Worm (Caenorhabditis elegans) whole organism, L2 larva: Measurements from ENCODE around the gene F10D2.8.

Source experiments
- R02D3.7 ChIP-seq: fragments of 150-350 bp; optimal IDR thresholded peaks from 2 replicates; lab custom pipeline; 2014; ENCODE audit warnings: missing biosample characterization, missing genetic modification characterization
- alr-1 ChIP-seq: fragments of 150-350 bp; optimal IDR thresholded peaks from 2 replicates; lab custom pipeline; 2014; ENCODE audit warnings: missing biosample characterization, missing genetic modification characterization
- ama-1 ChIP-seq: fragments of 150-350 bp; optimal IDR thresholded peaks from 2 replicates; lab custom pipeline; 2018; ENCODE audit warnings: inconsistent platforms
- dmd-4 ChIP-seq: sonication (generic microtip); optimal IDR thresholded peaks from 2 replicates; lab custom pipeline; 2017; ENCODE audit warnings: missing biosample characterization, missing genetic modification characterization
- elt-3 ChIP-seq: sonication (generic microtip); optimal IDR thresholded peaks from 2 replicates; lab custom pipeline; 2017; ENCODE audit warnings: missing biosample characterization, missing genetic modification characterization
- nhr-10 ChIP-seq: sonication (generic microtip); optimal IDR thresholded peaks from 2 replicates; lab custom pipeline; 2017; ENCODE audit warnings: missing biosample characterization, missing genetic modification characterization
- nhr-21 ChIP-seq: fragments of 150-350 bp; optimal IDR thresholded peaks from 2 replicates; lab custom pipeline; 2014; ENCODE audit warnings: missing biosample characterization, missing genetic modification characterization
- nhr-23 ChIP-seq: fragments of 150-350 bp; optimal IDR thresholded peaks from 2 replicates; lab custom pipeline; 2014; ENCODE audit warnings: missing biosample characterization, missing genetic modification reagents, missing genetic modification characterization
- snpc-4 ChIP-seq: fragments of 150-350 bp; optimal IDR thresholded peaks from 2 replicates; lab custom pipeline; 2014; ENCODE audit warnings: missing biosample characterization, missing genetic modification characterization
- unc-39 ChIP-seq: fragments of 150-350 bp; optimal IDR thresholded peaks from 2 replicates; lab custom pipeline; 2014; ENCODE audit warnings: missing biosample characterization, missing genetic modification characterization
- unc-55 ChIP-seq: fragments of 150-350 bp; sonication (generic microtip); optimal IDR thresholded peaks from 3 replicates; lab custom pipeline; 2014; ENCODE audit warnings: missing biosample characterization, missing genetic modification reagents, missing genetic modification characterization
- unc-62 ChIP-seq: fragments of 150-350 bp; optimal IDR thresholded peaks from 2 replicates; lab custom pipeline; 2014; ENCODE audit warnings: missing biosample characterization, missing genetic modification reagents, missing genetic modification characterization
- ztf-11 ChIP-seq: sonication (generic microtip); optimal IDR thresholded peaks from 2 replicates; lab custom pipeline; 2017; ENCODE audit warnings: missing biosample characterization, missing genetic modification characterization
- ztf-4 ChIP-seq: fragments of 150-350 bp; optimal IDR thresholded peaks from 2 replicates; lab custom pipeline; 2014; ENCODE audit warnings: missing biosample characterization, missing genetic modification characterization

DNA sequence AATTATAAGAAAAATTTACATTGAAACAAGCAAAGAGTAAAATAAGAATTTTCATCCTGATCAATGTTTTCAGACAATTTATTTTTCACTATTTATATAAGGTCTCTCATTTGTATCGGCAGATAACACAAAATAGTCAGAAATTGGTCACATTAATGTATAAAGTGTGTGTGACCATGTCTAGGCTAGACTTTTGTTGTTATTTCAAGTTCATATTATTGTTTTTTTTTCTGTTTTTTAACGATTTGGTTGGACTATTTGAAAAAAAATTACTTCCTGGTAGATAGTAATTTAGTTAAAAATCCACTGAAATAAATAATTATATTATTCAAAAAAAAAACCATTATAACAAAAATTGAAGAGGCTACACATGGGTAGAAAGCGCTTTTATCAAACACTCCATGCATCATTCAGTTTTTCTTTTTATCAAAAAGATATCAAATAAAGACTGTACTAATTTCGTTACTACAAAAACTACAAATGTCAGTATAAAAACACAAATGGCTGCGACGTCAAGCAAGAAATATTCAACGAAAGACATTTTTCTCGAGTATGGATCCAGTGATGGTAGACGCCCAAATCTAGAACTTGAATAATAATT, 5.2 kb downstream of the F10D2.8 start, which contains the start of gene ugt-37:
- no peak for TF ChIP-seq ztf-11 (tag; lab: Kevin White, UChicago)
- no peak for TF ChIP-seq R02D3.7
- no peak for TF ChIP-seq ama-1
- TF ChIP-seq snpc-4: no peak
- TF ChIP-seq nhr-23: no peak
- no peak for TF ChIP-seq nhr-21 (tag; lab: Kevin White, UChicago)
- no peak for TF ChIP-seq ztf-4 (tag; lab: Kevin White, UChicago)
- TF ChIP-seq elt-3 (tag; lab: Kevin White, UChicago): no peak
- TF ChIP-seq unc-39 (tag; lab: Kevin White, UChicago): no peak
- TF ChIP-seq nhr-10 (tag; lab: Kevin White, UChicago): no peak
- TF ChIP-seq unc-62: no peak
- TF ChIP-seq alr-1 (tag; lab: Kevin White, UChicago): no peak
- no peak for TF ChIP-seq dmd-4 (tag; lab: Kevin White, UChicago)
- TF ChIP-seq unc-55 (GFP tag; lab: Kevin White, UChicago): no peak
